Worm (Caenorhabditis elegans) whole organism, L1 larva: ENCODE measurements around the gene R02F2.7.

Source experiments
- C04F5.9 ChIP-seq: sonication (generic microtip); optimal IDR thresholded peaks from 2 replicates; lab custom pipeline; 2016; ENCODE audit warnings: missing genetic modification characterization, missing compliant biosample characterization
- C16A3.4 ChIP-seq: fragments of 150-350 bp; optimal IDR thresholded peaks from 2 replicates; lab custom pipeline; 2014; ENCODE audit warnings: missing biosample characterization, missing genetic modification characterization
- F16B12.6 ChIP-seq: fragments of 150-350 bp; optimal IDR thresholded peaks from 2 replicates; lab custom pipeline; 2014; ENCODE audit warnings: missing biosample characterization, missing genetic modification characterization
- Y116A8C.19 ChIP-seq: sonication (generic microtip); optimal IDR thresholded peaks from 2 replicates; lab custom pipeline; 2016; ENCODE audit warnings: missing compliant biosample characterization, missing genetic modification characterization, borderline replicate concordance
- aha-1 ChIP-seq: fragments of 150-350 bp; optimal IDR thresholded peaks from 2 replicates; lab custom pipeline; 2014; ENCODE audit warnings: missing biosample characterization, missing genetic modification characterization
- alr-1 ChIP-seq: fragments of 200-800 bp; sonication (Bioruptor generic); optimal IDR thresholded peaks from 2 replicates; lab custom pipeline; 2018; ENCODE audit warnings: borderline replicate concordance, mild to moderate bottlenecking, missing genetic modification characterization, missing compliant biosample characterization
- ama-1 ChIP-seq: fragments of 150-350 bp; optimal IDR thresholded peaks from 2 replicates; lab custom pipeline; 2014
- blmp-1 ChIP-seq: fragments of 150-350 bp; optimal IDR thresholded peaks from 2 replicates; lab custom pipeline; 2014; ENCODE audit warnings: missing biosample characterization, missing genetic modification characterization
- ceh-8 ChIP-seq: fragments of 200-800 bp; sonication (Bioruptor generic); optimal IDR thresholded peaks from 2 replicates; lab custom pipeline; 2018; ENCODE audit warnings: mild to moderate bottlenecking, missing genetic modification characterization, moderate library complexity, missing compliant biosample characterization
- ceh-90 ChIP-seq: sonication (generic microtip); optimal IDR thresholded peaks from 2 replicates; lab custom pipeline; 2016; ENCODE audit warnings: missing genetic modification characterization, missing compliant biosample characterization
- dsc-1 ChIP-seq: sonication (generic microtip); optimal IDR thresholded peaks from 2 replicates; lab custom pipeline; 2016; ENCODE audit warnings: mild to moderate bottlenecking, missing genetic modification characterization, missing compliant biosample characterization
- efl-1 ChIP-seq, 4 experiments: fragments of 150-350 bp; optimal IDR thresholded peaks in 3 of 4; peaks in 1 of 4; 1 replicate in 1 of 4; 2 replicates in 3 of 4; lab custom pipeline; 2014; ENCODE audit warnings: missing biosample characterization in 2 of 4, missing genetic modification characterization in 2 of 4, missing genetic modification reagents in 2 of 4
- egl-13 ChIP-seq: sonication (generic microtip); optimal IDR thresholded peaks from 2 replicates; lab custom pipeline; 2016; ENCODE audit warnings: missing genotype, missing genetic modification reagents, missing genetic modification characterization, missing compliant biosample characterization
- egl-27 ChIP-seq, 2 experiments: fragments of 150-350 bp in 1 of 2; sonication (generic microtip); optimal IDR thresholded peaks; 3 replicates each; lab custom pipeline; 2017 to 2018; ENCODE audit warnings: missing biosample characterization in 2 of 2, missing genetic modification characterization in 2 of 2, missing genetic modification reagents in 2 of 2
- elt-2 ChIP-seq: sonication (generic microtip); optimal IDR thresholded peaks from 2 replicates; lab custom pipeline; 2016; ENCODE audit warnings: missing genetic modification characterization, mild to moderate bottlenecking, inconsistent platforms, missing compliant biosample characterization, missing genetic modification reagents
- elt-3 ChIP-seq, 6 experiments: fragments of 150-350 bp in 1 of 6; sonication (generic microtip); optimal IDR thresholded peaks; 2 replicates each; lab custom pipeline; 2017 to 2018; ENCODE audit warnings: missing biosample characterization in 6 of 6, missing genetic modification characterization in 6 of 6, inconsistent platforms in 1 of 6
- fkh-10 ChIP-seq: sonication (generic microtip); optimal IDR thresholded peaks from 2 replicates; lab custom pipeline; 2017; ENCODE audit warnings: missing biosample characterization, missing genetic modification reagents, missing genetic modification characterization
- fos-1 ChIP-seq: fragments of 150-350 bp; optimal IDR thresholded peaks from 2 replicates; lab custom pipeline; 2014; ENCODE audit warnings: missing biosample characterization, missing genetic modification characterization
- grh-1 ChIP-seq: fragments of 200-800 bp; sonication (Bioruptor generic); IDR thresholded peaks from 2 replicates; pipeline ENCODE4 v1.3.6; 2022; ENCODE audit warnings: missing genetic modification reagents, missing genetic modification characterization, missing compliant biosample characterization
- hlh-4 ChIP-seq: sonication (generic microtip); optimal IDR thresholded peaks from 2 replicates; lab custom pipeline; 2016; ENCODE audit warnings: mild to moderate bottlenecking, missing genetic modification characterization, missing compliant biosample characterization
- hpl-2 ChIP-seq: fragments of 150-350 bp; optimal IDR thresholded peaks from 2 replicates; lab custom pipeline; 2014; ENCODE audit warnings: missing biosample characterization, missing genetic modification reagents, missing genetic modification characterization
- irx-1 ChIP-seq: sonication (generic microtip); optimal IDR thresholded peaks from 2 replicates; lab custom pipeline; 2016; ENCODE audit warnings: missing genetic modification characterization, missing compliant biosample characterization
- isw-1 ChIP-seq: fragments of 200-800 bp; sonication (Bioruptor generic); IDR thresholded peaks from 2 replicates; pipeline ENCODE4 v1.3.6; 2022; ENCODE audit warnings: missing genetic modification characterization, missing compliant biosample characterization
- lin-13 ChIP-seq: fragments of 150-350 bp; optimal IDR thresholded peaks from 2 replicates; lab custom pipeline; 2014; ENCODE audit warnings: missing biosample characterization, missing genetic modification reagents, missing genetic modification characterization
- lin-15B ChIP-seq: fragments of 150-350 bp; sonication (generic microtip); optimal IDR thresholded peaks from 3 replicates; lab custom pipeline; 2014; ENCODE audit warnings: missing biosample characterization, missing genetic modification characterization
- mdl-1 ChIP-seq, 2 experiments: fragments of 150-350 bp; optimal IDR thresholded peaks; 2 replicates each; lab custom pipeline; 2014 to 2017; ENCODE audit warnings: missing biosample characterization in 2 of 2, missing genetic modification characterization in 2 of 2, inconsistent platforms in 1 of 2
- mef-2 ChIP-seq: fragments of 150-350 bp; optimal IDR thresholded peaks from 2 replicates; lab custom pipeline; 2014; ENCODE audit warnings: missing biosample characterization, missing genetic modification characterization
- mep-1 ChIP-seq: fragments of 150-350 bp; optimal IDR thresholded peaks from 2 replicates; lab custom pipeline; 2014; ENCODE audit warnings: missing biosample characterization, missing genetic modification characterization
- nhr-12 ChIP-seq: sonication (generic microtip); optimal IDR thresholded peaks from 2 replicates; lab custom pipeline; 2017; ENCODE audit warnings: missing biosample characterization, missing genetic modification characterization
- nhr-19 ChIP-seq: fragments of 200-800 bp; sonication (Bioruptor generic); conservative IDR thresholded peaks from 2 replicates; pipeline ENCODE4 v1.3.6; 2022; ENCODE audit warnings: missing genetic modification characterization, missing compliant biosample characterization
- nhr-20 ChIP-seq: sonication (generic microtip); optimal IDR thresholded peaks from 2 replicates; lab custom pipeline; 2016; ENCODE audit warnings: mild to moderate bottlenecking, missing genetic modification characterization, missing compliant biosample characterization
- nhr-47 ChIP-seq: sonication (generic microtip); optimal IDR thresholded peaks from 2 replicates; lab custom pipeline; 2016; ENCODE audit warnings: mild to moderate bottlenecking, missing genetic modification characterization, moderate library complexity, missing compliant biosample characterization
- nhr-71 ChIP-seq: sonication (generic microtip); optimal IDR thresholded peaks from 2 replicates; lab custom pipeline; 2016; ENCODE audit warnings: mild to moderate bottlenecking, missing genetic modification characterization, moderate library complexity, missing compliant biosample characterization
- nhr-76 ChIP-seq: sonication (generic microtip); optimal IDR thresholded peaks from 2 replicates; lab custom pipeline; 2017; ENCODE audit warnings: missing biosample characterization, missing genetic modification characterization
- nhr-77 ChIP-seq: fragments of 150-350 bp; optimal IDR thresholded peaks from 2 replicates; lab custom pipeline; 2014; ENCODE audit warnings: missing biosample characterization, missing genetic modification characterization
- nhr-84 ChIP-seq: sonication (generic microtip); optimal IDR thresholded peaks from 2 replicates; lab custom pipeline; 2017; ENCODE audit warnings: missing biosample characterization, missing genetic modification characterization
- nhr-85 ChIP-seq: sonication (generic microtip); peaks from one replicate; lab custom pipeline; 2016; ENCODE audit warnings: missing genetic modification characterization, inconsistent platforms, missing compliant biosample characterization
- nhr-90 ChIP-seq: sonication (generic microtip); optimal IDR thresholded peaks from 2 replicates; lab custom pipeline; 2016; ENCODE audit warnings: mild to moderate bottlenecking, missing genetic modification characterization, missing compliant biosample characterization; ENCODE audit not compliant: poor library complexity
- pax-3 ChIP-seq: fragments of 200-800 bp; sonication (Bioruptor generic); optimal IDR thresholded peaks from 2 replicates; lab custom pipeline; 2018; ENCODE audit warnings: mild to moderate bottlenecking, missing genetic modification characterization, moderate library complexity, missing compliant biosample characterization
- pqm-1 ChIP-seq: sonication (generic microtip); optimal IDR thresholded peaks from 3 replicates; lab custom pipeline; 2017; ENCODE audit warnings: missing biosample characterization, missing genetic modification characterization
- skn-1 ChIP-seq: fragments of 150-350 bp; optimal IDR thresholded peaks from 2 replicates; lab custom pipeline; 2014; ENCODE audit warnings: missing biosample characterization, missing genetic modification characterization
- snu-23 ChIP-seq: sonication (generic microtip); optimal IDR thresholded peaks from 2 replicates; lab custom pipeline; 2016; ENCODE audit warnings: missing genetic modification characterization, missing compliant biosample characterization
- sox-4 ChIP-seq: sonication (generic microtip); optimal IDR thresholded peaks from 2 replicates; lab custom pipeline; 2016; ENCODE audit warnings: missing genetic modification characterization, missing compliant biosample characterization
- sptf-1 ChIP-seq: fragments of 150-350 bp; optimal IDR thresholded peaks from 2 replicates; lab custom pipeline; 2014; ENCODE audit warnings: missing biosample characterization, missing genetic modification characterization
- sup-37 ChIP-seq: fragments of 200-800 bp; sonication (Bioruptor generic); optimal IDR thresholded peaks from 2 replicates; lab custom pipeline; 2018; ENCODE audit warnings: mild to moderate bottlenecking, missing genetic modification characterization, missing compliant biosample characterization
- tbx-2 ChIP-seq: sonication (generic microtip); optimal IDR thresholded peaks from 2 replicates; lab custom pipeline; 2016; ENCODE audit warnings: missing genetic modification characterization, missing compliant biosample characterization
- tlp-1 ChIP-seq: fragments of 150-350 bp; optimal IDR thresholded peaks from 2 replicates; lab custom pipeline; 2014; ENCODE audit warnings: missing biosample characterization, missing genetic modification characterization
- unc-30 ChIP-seq: sonication (generic microtip); optimal IDR thresholded peaks from 2 replicates; lab custom pipeline; 2017; ENCODE audit warnings: missing biosample characterization, missing genetic modification characterization
- unc-62 ChIP-seq: fragments of 150-350 bp; optimal IDR thresholded peaks from 2 replicates; lab custom pipeline; 2014; ENCODE audit warnings: missing biosample characterization, missing genetic modification reagents, missing genetic modification characterization
- unc-86 ChIP-seq: sonication (generic microtip); optimal IDR thresholded peaks from 2 replicates; lab custom pipeline; 2016; ENCODE audit warnings: missing genetic modification characterization, missing compliant biosample characterization
- unc-98 ChIP-seq: fragments of 200-800 bp; sonication (Bioruptor generic); IDR thresholded peaks from 2 replicates; pipeline ENCODE4 v1.3.6; 2022; ENCODE audit warnings: missing genetic modification characterization, missing compliant biosample characterization
- xbp-1 ChIP-seq: sonication (generic microtip); optimal IDR thresholded peaks from 2 replicates; lab custom pipeline; 2016; ENCODE audit warnings: missing genetic modification characterization, missing compliant biosample characterization
- zag-1 ChIP-seq: fragments of 150-350 bp; optimal IDR thresholded peaks from 2 replicates; lab custom pipeline; 2014; ENCODE audit warnings: missing biosample characterization, missing genetic modification characterization
- zip-4 ChIP-seq: fragments of 200-800 bp; sonication (Bioruptor generic); optimal IDR thresholded peaks from 2 replicates; lab custom pipeline; 2018; ENCODE audit warnings: mild to moderate bottlenecking, missing genetic modification characterization, moderate library complexity, missing compliant biosample characterization
- ztf-11 ChIP-seq, 2 experiments: sonication (generic microtip); optimal IDR thresholded peaks; 2 replicates each; lab custom pipeline; 2016 to 2017; ENCODE audit warnings: missing genetic modification characterization in 2 of 2, missing biosample characterization in 1 of 2, missing compliant biosample characterization in 1 of 2

The R02F2.7 gene

ce11 chrIII:5448177-5448576, 35.4 kb downstream of the R02F2.7 start, which contains the start of gene skpt-1:
skpt-1 (minus strand) TSS chrIII:5448395.
- TF ChIP-seq ceh-8 (GFP tag; lab: Kevin White, UChicago) (no peak), C16A3.4 (tag; lab: Kevin White, UChicago) (peak; percentile 44), elt-3 (tag; optimal IDR thresholded peaks at IDR 0.05; lab: Kevin White, UChicago) (no peak), dsc-1 (tag; lab: Kevin White, UChicago) (no peak), lin-15B (peak; percentile 45), skn-1 (peak; percentile 41), unc-98 (GFP tag; lab: Robert Waterston, UW) (no peak), C04F5.9 (no peak), grh-1 (no peak), isw-1 (GFP tag; lab: Robert Waterston, UW) (no peak), blmp-1 (tag; lab: Kevin White, UChicago) (peak; percentile 13), efl-1 (optimal IDR thresholded peaks at IDR 0.05; lab: Kevin White, UChicago) (peak; percentile 72 to 84), efl-1 (GFP tag; optimal IDR thresholded peaks at IDR 0.05 in 1 of 2; lab: Kevin White, UChicago) (peak; percentile 87 to 99), mep-1 (tag; lab: Kevin White, UChicago) (no peak), fos-1 (tag; lab: Kevin White, UChicago) (no peak), snu-23 (GFP tag; lab: Kevin White, UChicago) (peak; percentile 26), zag-1 (tag; lab: Kevin White, UChicago) (no peak), xbp-1 (tag; lab: Kevin White, UChicago) (no peak), Y116A8C.19 (tag; lab: Kevin White, UChicago) (no peak), nhr-84 (tag; lab: Kevin White, UChicago) (no peak), elt-2 (tag; lab: Kevin White, UChicago) (no peak), alr-1 (tag; lab: Kevin White, UChicago) (no peak), pax-3 (tag; lab: Kevin White, UChicago) (no peak), sox-4 (no peak), nhr-77 (no peak), ceh-90 (tag; lab: Kevin White, UChicago) (no peak), ztf-11 (tag; optimal IDR thresholded peaks at IDR 0.05; lab: Kevin White, UChicago) (no peak), tlp-1 (tag; lab: Kevin White, UChicago) (no peak), fkh-10 (GFP tag; lab: Kevin White, UChicago) (no peak), F16B12.6 (peak; percentile 49), hpl-2 (GFP tag; lab: Kevin White, UChicago) (no peak), nhr-20 (peak; percentile 11), nhr-19 (0 out of 2 replicates have a peak, but pooled peaks have one; percentile 16), aha-1 (no peak), unc-30 (tag; lab: Kevin White, UChicago) (no peak), tbx-2 (tag; lab: Kevin White, UChicago) (no peak), nhr-12 (tag; lab: Kevin White, UChicago) (no peak), nhr-76 (tag; lab: Kevin White, UChicago) (no peak), nhr-90 (tag; lab: Kevin White, UChicago) (no peak), egl-27 (tag; optimal IDR thresholded peaks at IDR 0.05; lab: Kevin White, UChicago) (no peak), irx-1 (tag; lab: Kevin White, UChicago) (no peak), zip-4 (GFP tag; lab: Kevin White, UChicago) (no peak), nhr-85 (tag; lab: Kevin White, UChicago) (peak; percentile 16), unc-62 (GFP tag; lab: Kevin White, UChicago) (no peak), hlh-4 (tag; lab: Kevin White, UChicago) (no peak), mef-2 (tag; lab: Kevin White, UChicago) (no peak), nhr-47 (tag; lab: Kevin White, UChicago) (peak; percentile 33), egl-13 (tag; lab: Kevin White, UChicago) (no peak), sptf-1 (tag; lab: Kevin White, UChicago) (no peak), nhr-71 (tag; lab: Kevin White, UChicago) (peak; percentile 36), sup-37 (GFP tag; lab: Kevin White, UChicago) (no peak), mdl-1 (tag; optimal IDR thresholded peaks at IDR 0.05; lab: Kevin White, UChicago) (no peak), pqm-1 (tag; lab: Kevin White, UChicago) (no peak), unc-86 (tag; lab: Kevin White, UChicago) (no peak), lin-13 (GFP tag; lab: Kevin White, UChicago) (no peak), ama-1 (lab: Kevin White, UChicago) (no peak)
